Fruit fly (Drosophila melanogaster): Measurements from ENCODE around the gene CG31266.

DNA sequence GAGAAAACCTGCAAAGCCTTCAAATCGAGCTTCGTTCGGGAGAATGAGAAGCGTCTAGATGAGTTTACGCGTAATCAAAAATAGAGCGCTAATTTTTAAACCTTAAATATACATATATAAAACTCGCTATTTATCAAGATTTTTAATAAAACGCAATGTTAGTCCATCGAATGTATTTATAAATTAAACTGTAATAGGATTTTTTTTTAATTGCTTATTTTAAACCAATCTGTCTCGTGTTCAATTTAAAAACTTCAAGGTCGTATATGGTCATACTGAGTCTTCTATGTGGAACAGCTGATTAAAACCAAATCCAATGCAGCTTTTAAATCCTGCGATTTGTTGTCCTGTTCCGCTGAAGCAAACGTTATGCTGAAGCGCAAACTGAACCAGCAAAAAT lies 17.8 kb downstream of the CG31266 start, which contains the start of gene Smug:
- no peak for TF ChIP-seq usp (GFP tag; optimal IDR thresholded peaks at IDR 0.05)
- TF ChIP-seq h (GFP tag; optimal IDR thresholded peaks at IDR 0.05), result no peak
- TF ChIP-seq psq (GFP tag; optimal IDR thresholded peaks at IDR 0.05), result no peak

Data from whole organism, wandering third instar larva.